Fruit fly (Drosophila melanogaster) whole organism, embryonic: Measurements from ENCODE around the gene CG8312.

ENCODE experiments used
- CG1647 ChIP-seq: fragments of 200-800 bp; sonication (Bioruptor generic); optimal IDR thresholded peaks from 3 replicates; lab custom pipeline; 2016; ENCODE audit warnings: missing biosample characterization, missing genetic modification characterization
- CG17912 ChIP-seq: fragments of 200-800 bp; sonication (Bioruptor generic); optimal IDR thresholded peaks from 2 replicates; lab custom pipeline; 2018; ENCODE audit warnings: missing biosample characterization, mild to moderate bottlenecking, missing genetic modification characterization
- CG18476 ChIP-seq: fragments of 200-800 bp; sonication (Bioruptor generic); optimal IDR thresholded peaks from 2 replicates; lab custom pipeline; 2016; ENCODE audit warnings: missing biosample characterization, mild to moderate bottlenecking, missing genetic modification characterization
- CG3065 ChIP-seq: fragments of 200-800 bp; sonication (Bioruptor generic); optimal IDR thresholded peaks from 2 replicates; lab custom pipeline; 2016; ENCODE audit warnings: missing biosample characterization, missing genetic modification characterization
- CG3281 ChIP-seq: fragments of 200-800 bp; sonication (Bioruptor generic); optimal IDR thresholded peaks from 3 replicates; lab custom pipeline; 2017; ENCODE audit warnings: missing biosample characterization, mild to moderate bottlenecking, missing genetic modification characterization
- CG7372 ChIP-seq: fragments of 200-800 bp; sonication (Bioruptor generic); IDR thresholded peaks from 2 replicates; pipeline ENCODE4 v1.3.6; 2022; ENCODE audit warnings: missing biosample characterization, missing genetic modification characterization
- CTCF ChIP-seq: fragments of 200-800 bp; sonication (Bioruptor generic); optimal IDR thresholded peaks from 2 replicates; lab custom pipeline; 2017; ENCODE audit warnings: missing biosample characterization, mild to moderate bottlenecking, missing genetic modification characterization, moderate library complexity
- GATAe ChIP-seq: fragments of 200-800 bp; sonication (Bioruptor generic); conservative IDR thresholded peaks from 2 replicates; pipeline ENCODE4 v1.3.6; 2022; ENCODE audit warnings: missing biosample characterization, missing genetic modification characterization
- Pdp1 ChIP-seq, 2 experiments: fragments of 200-800 bp; sonication (Bioruptor generic); optimal IDR thresholded peaks; 3 replicates each; lab custom pipeline; 2016; ENCODE audit warnings: missing biosample characterization in 2 of 2, missing genetic modification characterization in 2 of 2, mild to moderate bottlenecking in 1 of 2, moderate library complexity in 1 of 2
- Ravus ChIP-seq: fragments of 200-800 bp; sonication (Bioruptor generic); IDR thresholded peaks from 2 replicates; pipeline ENCODE4 v1.3.6; 2022; ENCODE audit warnings: missing biosample characterization, missing genetic modification characterization
- chif ChIP-seq, 2 experiments: fragments of 200-800 bp; sonication (Bioruptor generic); optimal IDR thresholded peaks; 3 replicates each; lab custom pipeline; 2016; ENCODE audit warnings: missing biosample characterization in 2 of 2, missing genetic modification characterization in 2 of 2
- dysf ChIP-seq: fragments of 200-800 bp; sonication (Bioruptor generic); IDR thresholded peaks from 3 replicates; pipeline ENCODE4 v1.3.6; 2022; ENCODE audit warnings: missing biosample characterization, missing genetic modification characterization
- oc ChIP-seq: fragments of 200-800 bp; sonication (Bioruptor generic); optimal IDR thresholded peaks from 2 replicates; lab custom pipeline; 2018; ENCODE audit warnings: missing biosample characterization, mild to moderate bottlenecking, missing genetic modification characterization, moderate library complexity
- slbo ChIP-seq: fragments of 200-800 bp; sonication (Bioruptor generic); IDR thresholded peaks from 2 replicates; pipeline ENCODE4 v1.3.6; 2022; ENCODE audit warnings: missing biosample characterization, missing genetic modification characterization
- tx ChIP-seq: fragments of 200-800 bp; sonication (Bioruptor generic); optimal IDR thresholded peaks from 2 replicates; lab custom pipeline; 2016; ENCODE audit warnings: missing biosample characterization, missing genetic modification characterization
- vvl ChIP-seq: fragments of 200-800 bp; sonication (Bioruptor generic); IDR thresholded peaks from 2 replicates; pipeline ENCODE4 v1.3.6; 2022; ENCODE audit warnings: missing biosample characterization, missing genetic modification characterization
- zen2 ChIP-seq: fragments of 200-800 bp; sonication (Bioruptor generic); IDR thresholded peaks from 3 replicates; pipeline ENCODE4 v1.3.6; 2022; ENCODE audit warnings: missing biosample characterization, missing genetic modification characterization; ENCODE audit not compliant: partially characterized antibody

Gene CG8312

dm6 chr3R:9665405-9665804 lies 74.3 kb downstream of the CG8312 start:
- TF ChIP-seq slbo (GFP tag; lab: Robert Waterston, UW) (no peak), Pdp1 (GFP tag; optimal IDR thresholded peaks at IDR 0.05; lab: Kevin White, UChicago) (peak in 1 of 2 experiments; percentile 54), chif (GFP tag; optimal IDR thresholded peaks at IDR 0.05; lab: Kevin White, UChicago) (no peak), Ravus (GFP tag; lab: Robert Waterston, UW) (no peak), CG3281 (GFP tag; lab: Kevin White, UChicago) (no peak), CG7372 (GFP tag; lab: Robert Waterston, UW) (peak; percentile 61), CG17912 (GFP tag; lab: Kevin White, UChicago) (no peak), CG3065 (GFP tag; lab: Kevin White, UChicago) (no peak)

dm6 chr3R:9673207-9673606 lies 82.1 kb downstream of the CG8312 start:
- TF ChIP-seq GATAe (no peak), oc (no peak), CTCF (GFP tag; lab: Kevin White, UChicago) (peak; percentile 68), tx (GFP tag; lab: Kevin White, UChicago) (no peak), dysf (GFP tag; lab: Robert Waterston, UW) (0 out of 3 replicates have a peak, but pooled peaks have one; percentile 24)

- TF ChIP-seq zen2 (GFP tag; lab: Robert Waterston, UW) = no peak
- TF ChIP-seq vvl = no peak
- no peak for TF ChIP-seq CG18476 (GFP tag; lab: Kevin White, UChicago)
- peak in 1 of 2 experiments; percentile 94 for TF ChIP-seq Pdp1 (GFP tag; optimal IDR thresholded peaks at IDR 0.05; lab: Kevin White, UChicago)
- TF ChIP-seq CG1647 (GFP tag; lab: Kevin White, UChicago) = no peak
Measured at dm6 chr3R:9674196-9674693, 83.1 kb downstream of the CG8312 start, which contains the start of gene Dhc1. TSS of gene Dhc1 (minus strand) at chr3R:9674643.
